Worm (Caenorhabditis elegans) whole organism, L2 larva: ENCODE data around the gene skr-13.

Experiments used
- R02D3.7 ChIP-seq: fragments of 150-350 bp; optimal IDR thresholded peaks from 2 replicates; lab custom pipeline; 2014; ENCODE audit warnings: missing biosample characterization, missing genetic modification characterization
- ZK546.5 ChIP-seq: sonication (generic microtip); optimal IDR thresholded peaks from 2 replicates; lab custom pipeline; 2017; ENCODE audit warnings: missing biosample characterization, missing genetic modification characterization
- aly-2 ChIP-seq: fragments of 150-350 bp; optimal IDR thresholded peaks from 2 replicates; lab custom pipeline; 2014; ENCODE audit warnings: missing biosample characterization, missing genetic modification characterization
- ceh-82 ChIP-seq: fragments of 150-350 bp; optimal IDR thresholded peaks from 2 replicates; lab custom pipeline; 2014; ENCODE audit warnings: missing biosample characterization, missing genetic modification characterization
- gmeb-1 ChIP-seq: fragments of 150-350 bp; optimal IDR thresholded peaks from 2 replicates; lab custom pipeline; 2014; ENCODE audit warnings: missing biosample characterization, missing genetic modification characterization
- lin-11 ChIP-seq: fragments of 150-350 bp; sonication (generic microtip); optimal IDR thresholded peaks from 2 replicates; lab custom pipeline; 2014; ENCODE audit warnings: missing biosample characterization, missing genetic modification characterization, inconsistent platforms, mixed read lengths
- mab-5 ChIP-seq: fragments of 150-350 bp; optimal IDR thresholded peaks from 2 replicates; lab custom pipeline; 2014; ENCODE audit warnings: missing biosample characterization, missing genetic modification characterization
- mbf-1 ChIP-seq: sonication (generic microtip); optimal IDR thresholded peaks from 2 replicates; lab custom pipeline; 2017; ENCODE audit warnings: missing biosample characterization, missing genetic modification characterization
- nhr-10 ChIP-seq: sonication (generic microtip); optimal IDR thresholded peaks from 2 replicates; lab custom pipeline; 2017; ENCODE audit warnings: missing biosample characterization, missing genetic modification characterization
- nhr-77 ChIP-seq: fragments of 150-350 bp; optimal IDR thresholded peaks from 2 replicates; lab custom pipeline; 2014; ENCODE audit warnings: missing biosample characterization, missing genetic modification characterization

- no peak for TF ChIP-seq aly-2
- no peak for TF ChIP-seq ceh-82
- TF ChIP-seq nhr-77 (tag; lab: Kevin White, UChicago) = no peak
- no peak for TF ChIP-seq nhr-10
- TF ChIP-seq R02D3.7 = no peak
- TF ChIP-seq mab-5 (tag; lab: Kevin White, UChicago) = no peak
- TF ChIP-seq mbf-1 (tag; lab: Kevin White, UChicago) = no peak
- TF ChIP-seq gmeb-1 (tag; lab: Kevin White, UChicago) = no peak
- no peak for TF ChIP-seq ZK546.5 (tag; lab: Kevin White, UChicago)
- TF ChIP-seq lin-11 = no peak
Observed at ce11 chrIV:17191791-17192190, 29.4 kb upstream of the skr-13 start, which contains the start of gene flp-17.
